Worm (Caenorhabditis elegans) whole organism, midembryonic: ENCODE data around the gene F46H5.4.

Experiments
- T22C8.4 ChIP-seq: fragments of 200-800 bp; sonication (Bioruptor generic); IDR thresholded peaks from 2 replicates; pipeline ENCODE4 v1.3.6; 2022; ENCODE audit warnings: missing genetic modification characterization, missing compliant biosample characterization
- flt-1 ChIP-seq: fragments of 200-800 bp; sonication (Bioruptor generic); IDR thresholded peaks from 2 replicates; pipeline ENCODE4 v1.3.6; 2022; ENCODE audit warnings: missing genetic modification characterization, missing compliant biosample characterization
- klf-2 ChIP-seq: fragments of 200-800 bp; sonication (Bioruptor generic); conservative IDR thresholded peaks from 2 replicates; pipeline ENCODE4 v1.3.6; 2022; ENCODE audit warnings: missing genetic modification reagents, missing genetic modification characterization, missing compliant biosample characterization
- med-1 ChIP-seq: sonication (generic microtip); optimal IDR thresholded peaks from 2 replicates; lab custom pipeline; 2017; ENCODE audit warnings: missing genetic modification characterization, mild to moderate bottlenecking, missing compliant biosample characterization, antibody characterized with exemption, missing genetic modification reagents; ENCODE audit not compliant: insufficient read depth
- ref-1 ChIP-seq: fragments of 200-800 bp; sonication (Bioruptor generic); conservative IDR thresholded peaks from 2 replicates; pipeline ENCODE4 v1.3.6; 2022; ENCODE audit warnings: missing genetic modification reagents, missing genetic modification characterization, missing compliant biosample characterization
- tab-1 ChIP-seq: fragments of 200-800 bp; sonication (Bioruptor generic); IDR thresholded peaks from 2 replicates; pipeline ENCODE4 v1.3.6; 2022; ENCODE audit warnings: missing genetic modification characterization, missing compliant biosample characterization
- ztf-23 ChIP-seq: fragments of 200-800 bp; sonication (Bioruptor generic); IDR thresholded peaks from 2 replicates; pipeline ENCODE4 v1.3.6; 2022; ENCODE audit warnings: missing genetic modification reagents, missing genetic modification characterization, missing compliant biosample characterization

ce11 chrX:7217704-7218479 is 36.5 kb downstream of the F46H5.4 start, which contains the start of gene syd-9:
- no peak for TF ChIP-seq flt-1 (GFP tag; lab: Robert Waterston, UW)
- no peak for TF ChIP-seq tab-1 (GFP tag; lab: Robert Waterston, UW)
- no peak for TF ChIP-seq med-1
- no peak for TF ChIP-seq ztf-23 (GFP tag; lab: Robert Waterston, UW)
- TF ChIP-seq ref-1: no peak
- no peak for TF ChIP-seq T22C8.4 (GFP tag; lab: Robert Waterston, UW)
- no peak for TF ChIP-seq klf-2 (GFP tag; lab: Robert Waterston, UW)
